Worm (Caenorhabditis elegans): Measurements from ENCODE around the gene M163.10.

Gene M163.10

ce11 chrX:14487832-14488231 lies 17.0 kb downstream of the M163.10 start:
- TF ChIP-seq B0336.3 (GFP tag; IDR thresholded peaks at IDR 0.05) (no peak), hmg-1.2 (GFP tag; IDR thresholded peaks at IDR 0.05) (no peak), C17E4.6 (GFP tag; IDR thresholded peaks at IDR 0.05) (no peak), ccch-3 (GFP tag; optimal IDR thresholded peaks at IDR 0.05) (no peak), Y56A3A.18 (GFP tag; IDR thresholded peaks at IDR 0.05) (no peak), F55B11.4 (tag; optimal IDR thresholded peaks at IDR 0.05; ENCODE audit: borderline replicate concordance, insufficient read depth) (no peak), ztf-6 (GFP tag; IDR thresholded peaks at IDR 0.05) (no peak), Y67H2A.10 (GFP tag; conservative IDR thresholded peaks at IDR 0.05) (no peak), madf-3 (GFP tag; IDR thresholded peaks at IDR 0.05) (no peak), ama-1 (optimal IDR thresholded peaks at IDR 0.05) (no peak), ama-1 (GFP tag; optimal IDR thresholded peaks at IDR 0.05) (no peak), ztf-26 (tag; optimal IDR thresholded peaks at IDR 0.05) (no peak), mel-28 (tag; optimal IDR thresholded peaks at IDR 0.05; ENCODE audit: borderline replicate concordance) (no peak), K11D2.4 (GFP tag; IDR thresholded peaks at IDR 0.05) (no peak), B0261.1 (tag; optimal IDR thresholded peaks at IDR 0.05) (no peak), ekl-4 (GFP tag; IDR thresholded peaks at IDR 0.05) (no peak), ceh-100 (GFP tag; IDR thresholded peaks at IDR 0.05) (no peak), F37B4.10 (GFP tag; IDR thresholded peaks at IDR 0.05) (no peak), hlh-12 (tag; optimal IDR thresholded peaks at IDR 0.05) (no peak), egl-44 (GFP tag; IDR thresholded peaks at IDR 0.05) (no peak), F52B5.7 (tag; optimal IDR thresholded peaks at IDR 0.05) (no peak)

DNA sequence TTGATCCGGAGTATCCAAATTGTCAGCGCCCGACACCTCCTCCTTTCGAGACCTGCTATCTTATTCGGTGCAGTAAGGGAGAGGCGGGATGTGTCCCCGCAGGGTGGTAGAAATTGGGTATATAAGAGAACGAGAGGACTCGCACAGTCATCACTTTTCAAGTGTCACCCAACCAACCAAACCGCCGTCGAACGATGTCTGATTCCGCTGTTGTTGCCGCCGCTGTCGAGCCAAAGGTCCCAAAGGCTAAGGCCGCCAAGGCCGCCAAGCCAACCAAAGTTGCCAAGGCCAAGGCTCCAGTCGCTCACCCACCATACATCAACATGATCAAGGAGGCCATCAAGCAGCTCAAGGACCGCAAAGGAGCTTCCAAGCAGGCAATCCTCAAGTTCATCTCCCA lies 19.2 kb downstream of the M163.10 start, which contains the start of gene his-24:
Gene his-24 (plus strand): TSS at position 150 of the 400 bp plus-strand sequence.
- TF ChIP-seq akir-1 (GFP tag; optimal IDR thresholded peaks at IDR 0.05) (no peak), hmg-20 (GFP tag; IDR thresholded peaks at IDR 0.05) (no peak), ets-4 (GFP tag; optimal IDR thresholded peaks at IDR 0.05) (no peak), ztf-28 (GFP tag; IDR thresholded peaks at IDR 0.05) (no peak), madf-6 (GFP tag; IDR thresholded peaks at IDR 0.05) (no peak), C17E4.6 (GFP tag; IDR thresholded peaks at IDR 0.05) (no peak), cebp-1 (GFP tag; IDR thresholded peaks at IDR 0.05) (no peak), cebp-1 (tag; optimal IDR thresholded peaks at IDR 0.05) (no peak), nhr-120 (GFP tag; IDR thresholded peaks at IDR 0.05) (no peak), K12H6.12 (tag; optimal IDR thresholded peaks at IDR 0.05) (peak; percentile 64), lir-1 (GFP tag; conservative IDR thresholded peaks at IDR 0.05) (no peak), F39B2.1 (GFP tag; IDR thresholded peaks at IDR 0.05) (peak; percentile 99), attf-3 (GFP tag; conservative IDR thresholded peaks at IDR 0.05) (no peak), ztf-25 (GFP tag; IDR thresholded peaks at IDR 0.05) (no peak), attf-6 (GFP tag; IDR thresholded peaks at IDR 0.05) (no peak), C06A6.2 (GFP tag; conservative IDR thresholded peaks at IDR 0.05) (no peak), snpc-1.3 (tag; optimal IDR thresholded peaks at IDR 0.05; ENCODE audit: insufficient read depth) (no peak), athp-1 (tag; optimal IDR thresholded peaks at IDR 0.05) (no peak), F49E8.2 (tag; optimal IDR thresholded peaks at IDR 0.05; ENCODE audit: insufficient read depth) (no peak), snpc-1.1 (tag; optimal IDR thresholded peaks at IDR 0.05; ENCODE audit: insufficient read depth) (no peak), Y56A3A.18 (GFP tag; IDR thresholded peaks at IDR 0.05) (no peak), F57A8.1 (GFP tag; optimal IDR thresholded peaks at IDR 0.05) (no peak), dox-1 (GFP tag; IDR thresholded peaks at IDR 0.05) (peak; percentile 71), somi-1 (GFP tag; optimal IDR thresholded peaks at IDR 0.05) (no peak), dpff-1 (tag; optimal IDR thresholded peaks at IDR 0.05) (no peak), D2030.7 (GFP tag; IDR thresholded peaks at IDR 0.05) (no peak), hlh-26 (GFP tag; conservative IDR thresholded peaks at IDR 0.05) (no peak), dpl-1 (GFP tag; optimal IDR thresholded peaks at IDR 0.05) (no peak), Y79H2A.3 (GFP tag; conservative IDR thresholded peaks at IDR 0.05) (no peak), F10E7.11 (tag; optimal IDR thresholded peaks at IDR 0.05) (no peak), F33H1.4 (GFP tag; IDR thresholded peaks at IDR 0.05) (no peak)

All from whole organism, young adult.